Worm (Caenorhabditis elegans): ENCODE data around the gene cap-1.

cap-1 gene

DNA sequence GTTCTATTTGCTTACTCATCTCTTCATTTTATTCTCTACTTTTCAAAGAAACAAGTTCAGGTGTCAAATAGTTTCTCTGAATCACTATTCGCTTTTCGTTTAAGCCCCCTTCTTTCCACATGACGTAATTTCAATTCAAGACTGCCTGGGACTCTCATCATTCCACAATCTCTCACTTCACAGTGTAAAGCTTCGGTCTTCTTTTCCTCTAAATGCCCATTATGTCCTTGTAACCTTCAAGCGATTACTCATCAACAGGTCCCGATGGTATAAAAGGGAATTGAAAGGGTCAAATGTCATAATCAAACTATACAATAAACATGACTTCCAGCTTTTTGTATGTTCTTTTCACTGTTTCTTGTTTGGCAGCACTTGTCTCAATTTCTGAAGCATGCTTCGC, 51.1 kb downstream of the cap-1 start, which contains the start of gene C42D4.3:
Gene C42D4.3, plus strand, starts transcription at position 298 of the 400 bp plus-strand sequence.
- TF ChIP-seq nhr-25 (tag; optimal IDR thresholded peaks at IDR 0.05) (peak; percentile 86), sma-3 (GFP tag; optimal IDR thresholded peaks at IDR 0.05) (no peak), ztf-11 (tag; optimal IDR thresholded peaks at IDR 0.05) (no peak), skn-1 (tag; optimal IDR thresholded peaks at IDR 0.05) (no peak), fos-1 (tag; optimal IDR thresholded peaks at IDR 0.05) (peak; percentile 52), unc-62 (GFP tag; optimal IDR thresholded peaks at IDR 0.05) (no peak), nhr-12 (tag; optimal IDR thresholded peaks at IDR 0.05) (no peak), nhr-23 (tag; optimal IDR thresholded peaks at IDR 0.05) (no peak), alr-1 (tag; optimal IDR thresholded peaks at IDR 0.05) (no peak), elt-1 (tag; optimal IDR thresholded peaks at IDR 0.05) (no peak), Y55F3AM.14 (GFP tag; optimal IDR thresholded peaks at IDR 0.05) (no peak), mdl-1 (tag; optimal IDR thresholded peaks at IDR 0.05) (no peak), ZK546.5 (tag; optimal IDR thresholded peaks at IDR 0.05) (no peak), ztf-1 (GFP tag; conservative IDR thresholded peaks at IDR 0.05) (no peak)
